Worm (Caenorhabditis elegans) whole organism, L2 larva: ENCODE measurements around the gene F25E5.16.

Source experiments
- C34F6.9 ChIP-seq: fragments of 150-350 bp; optimal IDR thresholded peaks from 2 replicates; lab custom pipeline; 2014; ENCODE audit warnings: missing biosample characterization, missing genetic modification characterization
- F13H6.1 ChIP-seq: sonication (generic microtip); optimal IDR thresholded peaks from 2 replicates; lab custom pipeline; 2016; ENCODE audit warnings: missing genetic modification characterization, missing compliant biosample characterization
- alr-1 ChIP-seq: fragments of 150-350 bp; optimal IDR thresholded peaks from 2 replicates; lab custom pipeline; 2014; ENCODE audit warnings: missing biosample characterization, missing genetic modification characterization
- ama-1 ChIP-seq: fragments of 150-350 bp; optimal IDR thresholded peaks from 2 replicates; lab custom pipeline; 2018; ENCODE audit warnings: inconsistent platforms
- blmp-1 ChIP-seq: sonication (generic microtip); optimal IDR thresholded peaks from 2 replicates; lab custom pipeline; 2017; ENCODE audit warnings: missing genetic modification characterization, mild to moderate bottlenecking, missing compliant biosample characterization, antibody characterized with exemption, moderate library complexity; ENCODE audit not compliant: insufficient read depth
- crh-2 ChIP-seq: sonication (generic microtip); optimal IDR thresholded peaks from 2 replicates; lab custom pipeline; 2017; ENCODE audit warnings: missing biosample characterization, missing genetic modification characterization
- egl-27 ChIP-seq: sonication (generic microtip); optimal IDR thresholded peaks from 3 replicates; lab custom pipeline; 2017; ENCODE audit warnings: missing biosample characterization, missing genetic modification reagents, missing genetic modification characterization
- elt-3 ChIP-seq: sonication (generic microtip); optimal IDR thresholded peaks from 2 replicates; lab custom pipeline; 2017; ENCODE audit warnings: missing biosample characterization, missing genetic modification characterization
- fos-1 ChIP-seq: fragments of 150-350 bp; optimal IDR thresholded peaks from 2 replicates; lab custom pipeline; 2014; ENCODE audit warnings: missing biosample characterization, missing genetic modification characterization
- gmeb-1 ChIP-seq: fragments of 150-350 bp; optimal IDR thresholded peaks from 2 replicates; lab custom pipeline; 2014; ENCODE audit warnings: missing biosample characterization, missing genetic modification characterization
- lin-39 ChIP-seq: fragments of 150-350 bp; optimal IDR thresholded peaks from 2 replicates; lab custom pipeline; 2014; ENCODE audit warnings: missing biosample characterization, missing genetic modification reagents, missing genetic modification characterization
- lsy-2 ChIP-seq, 2 experiments: fragments of 150-350 bp in 1 of 2; sonication (generic microtip) in 1 of 2; optimal IDR thresholded peaks; 2 replicates each; lab custom pipeline; 2014 to 2017; ENCODE audit warnings: missing biosample characterization in 2 of 2, missing genetic modification characterization in 2 of 2
- mab-5 ChIP-seq: fragments of 150-350 bp; optimal IDR thresholded peaks from 2 replicates; lab custom pipeline; 2014; ENCODE audit warnings: missing biosample characterization, missing genetic modification characterization
- mdl-1 ChIP-seq, 2 experiments: fragments of 150-350 bp in 1 of 2; sonication (generic microtip) in 1 of 2; optimal IDR thresholded peaks; 2 replicates each; lab custom pipeline; 2017; ENCODE audit warnings: missing biosample characterization in 2 of 2, missing genetic modification characterization in 2 of 2
- nhr-10 ChIP-seq: sonication (generic microtip); optimal IDR thresholded peaks from 2 replicates; lab custom pipeline; 2017; ENCODE audit warnings: missing biosample characterization, missing genetic modification characterization
- nhr-11 ChIP-seq: fragments of 150-350 bp; optimal IDR thresholded peaks from 2 replicates; lab custom pipeline; 2014; ENCODE audit warnings: missing biosample characterization, missing genetic modification characterization
- nhr-129 ChIP-seq: fragments of 150-350 bp; optimal IDR thresholded peaks from 2 replicates; lab custom pipeline; 2014; ENCODE audit warnings: missing biosample characterization, missing genetic modification characterization
- nhr-21 ChIP-seq: fragments of 150-350 bp; optimal IDR thresholded peaks from 2 replicates; lab custom pipeline; 2014; ENCODE audit warnings: missing biosample characterization, missing genetic modification characterization
- nhr-23 ChIP-seq: fragments of 150-350 bp; optimal IDR thresholded peaks from 2 replicates; lab custom pipeline; 2014; ENCODE audit warnings: missing biosample characterization, missing genetic modification reagents, missing genetic modification characterization
- nhr-237 ChIP-seq: fragments of 150-350 bp; optimal IDR thresholded peaks from 2 replicates; lab custom pipeline; 2014; ENCODE audit warnings: missing biosample characterization, missing genetic modification characterization
- nhr-25 ChIP-seq: fragments of 150-350 bp; sonication (generic microtip); optimal IDR thresholded peaks from 3 replicates; lab custom pipeline; 2014; ENCODE audit warnings: missing biosample characterization, missing genetic modification characterization
- nhr-6 ChIP-seq: fragments of 150-350 bp; optimal IDR thresholded peaks from 2 replicates; lab custom pipeline; 2014; ENCODE audit warnings: missing biosample characterization, missing genetic modification characterization
- nhr-77 ChIP-seq: fragments of 150-350 bp; optimal IDR thresholded peaks from 2 replicates; lab custom pipeline; 2014; ENCODE audit warnings: missing biosample characterization, missing genetic modification characterization
- sem-4 ChIP-seq: fragments of 150-350 bp; optimal IDR thresholded peaks from 2 replicates; lab custom pipeline; 2014; ENCODE audit warnings: missing biosample characterization, missing genetic modification reagents, missing genetic modification characterization
- skn-1 ChIP-seq: sonication (generic microtip); optimal IDR thresholded peaks from 2 replicates; lab custom pipeline; 2017; ENCODE audit warnings: missing biosample characterization, missing genetic modification characterization
- sma-3 ChIP-seq: sonication (generic microtip); optimal IDR thresholded peaks from 2 replicates; lab custom pipeline; 2016; ENCODE audit warnings: missing genetic modification reagents, missing genetic modification characterization, missing compliant biosample characterization
- sma-9 ChIP-seq, 2 experiments: fragments of 150-350 bp in 1 of 2; sonication (generic microtip) in 1 of 2; optimal IDR thresholded peaks; 2 replicates each; lab custom pipeline; 2014 to 2016; ENCODE audit warnings: missing genetic modification characterization in 2 of 2, mild to moderate bottlenecking in 1 of 2, missing biosample characterization in 1 of 2, missing compliant biosample characterization in 1 of 2, missing genetic modification reagents in 1 of 2, moderate library complexity in 1 of 2
- snpc-4 ChIP-seq: fragments of 150-350 bp; optimal IDR thresholded peaks from 2 replicates; lab custom pipeline; 2014; ENCODE audit warnings: missing biosample characterization, missing genetic modification characterization
- unc-39 ChIP-seq: fragments of 150-350 bp; optimal IDR thresholded peaks from 2 replicates; lab custom pipeline; 2014; ENCODE audit warnings: missing biosample characterization, missing genetic modification characterization
- unc-62 ChIP-seq: fragments of 150-350 bp; optimal IDR thresholded peaks from 2 replicates; lab custom pipeline; 2014; ENCODE audit warnings: missing biosample characterization, missing genetic modification reagents, missing genetic modification characterization
- zag-1 ChIP-seq: fragments of 150-350 bp; optimal IDR thresholded peaks from 2 replicates; lab custom pipeline; 2014; ENCODE audit warnings: missing biosample characterization, missing genetic modification characterization
- ztf-11 ChIP-seq: sonication (generic microtip); optimal IDR thresholded peaks from 2 replicates; lab custom pipeline; 2017; ENCODE audit warnings: missing biosample characterization, missing genetic modification characterization
- ztf-4 ChIP-seq: fragments of 150-350 bp; optimal IDR thresholded peaks from 2 replicates; lab custom pipeline; 2014; ENCODE audit warnings: missing biosample characterization, missing genetic modification characterization

The F25E5.16 gene

DNA sequence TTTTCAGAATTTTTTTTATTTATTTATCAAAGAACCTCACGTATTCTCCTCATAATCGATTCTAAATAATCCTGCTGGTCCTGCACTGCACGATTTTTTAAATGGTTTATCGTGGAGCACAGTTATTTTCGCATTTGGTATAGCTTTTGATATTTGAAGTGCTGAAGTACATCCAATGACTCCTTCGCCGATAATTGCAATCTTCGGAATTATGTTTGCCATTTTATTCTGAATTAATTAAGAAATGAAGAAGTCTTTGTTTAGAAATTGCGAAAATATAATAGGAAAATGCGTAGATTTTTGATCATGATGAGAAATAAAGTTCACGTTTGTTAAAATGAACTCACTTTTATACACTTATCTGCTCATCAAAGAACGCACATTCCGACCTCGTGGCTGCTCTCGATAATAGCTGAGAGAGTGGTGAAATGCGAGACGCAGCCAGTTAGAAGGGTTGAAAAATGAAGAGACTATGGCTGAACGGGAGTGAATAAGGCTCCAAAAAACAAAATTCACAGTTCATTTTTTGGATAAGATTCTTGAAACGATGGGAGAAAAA is 3.2 kb upstream of the F25E5.16 start:
- TF ChIP-seq crh-2 (tag; lab: Kevin White, UChicago) (peak; percentile 78), mdl-1 (tag; optimal IDR thresholded peaks at IDR 0.05; lab: Kevin White, UChicago) (peak; percentile 87 to 88), nhr-129 (tag; lab: Kevin White, UChicago) (peak; percentile 48), sma-9 (GFP tag; optimal IDR thresholded peaks at IDR 0.05; lab: Kevin White, UChicago) (peak; percentile 95), sma-9 (tag; optimal IDR thresholded peaks at IDR 0.05; lab: Kevin White, UChicago) (no peak), ztf-4 (tag; lab: Kevin White, UChicago) (peak; percentile 6), unc-39 (no peak), ama-1 (lab: Kevin White, UChicago) (peak; percentile 88), sem-4 (tag; lab: Kevin White, UChicago) (peak; percentile 46), nhr-6 (tag; lab: Kevin White, UChicago) (no peak), lin-39 (tag; lab: Kevin White, UChicago) (no peak), F13H6.1 (tag; lab: Kevin White, UChicago) (peak; percentile 64), mab-5 (tag; lab: Kevin White, UChicago) (no peak), skn-1 (tag; lab: Kevin White, UChicago) (peak; percentile 34), lsy-2 (tag; optimal IDR thresholded peaks at IDR 0.05; lab: Kevin White, UChicago) (peak in 1 of 2 experiments; percentile 71), fos-1 (tag; lab: Kevin White, UChicago) (peak; percentile 49), C34F6.9 (peak; percentile 76), zag-1 (peak; percentile 37), gmeb-1 (tag; lab: Kevin White, UChicago) (peak; percentile 16)

DNA sequence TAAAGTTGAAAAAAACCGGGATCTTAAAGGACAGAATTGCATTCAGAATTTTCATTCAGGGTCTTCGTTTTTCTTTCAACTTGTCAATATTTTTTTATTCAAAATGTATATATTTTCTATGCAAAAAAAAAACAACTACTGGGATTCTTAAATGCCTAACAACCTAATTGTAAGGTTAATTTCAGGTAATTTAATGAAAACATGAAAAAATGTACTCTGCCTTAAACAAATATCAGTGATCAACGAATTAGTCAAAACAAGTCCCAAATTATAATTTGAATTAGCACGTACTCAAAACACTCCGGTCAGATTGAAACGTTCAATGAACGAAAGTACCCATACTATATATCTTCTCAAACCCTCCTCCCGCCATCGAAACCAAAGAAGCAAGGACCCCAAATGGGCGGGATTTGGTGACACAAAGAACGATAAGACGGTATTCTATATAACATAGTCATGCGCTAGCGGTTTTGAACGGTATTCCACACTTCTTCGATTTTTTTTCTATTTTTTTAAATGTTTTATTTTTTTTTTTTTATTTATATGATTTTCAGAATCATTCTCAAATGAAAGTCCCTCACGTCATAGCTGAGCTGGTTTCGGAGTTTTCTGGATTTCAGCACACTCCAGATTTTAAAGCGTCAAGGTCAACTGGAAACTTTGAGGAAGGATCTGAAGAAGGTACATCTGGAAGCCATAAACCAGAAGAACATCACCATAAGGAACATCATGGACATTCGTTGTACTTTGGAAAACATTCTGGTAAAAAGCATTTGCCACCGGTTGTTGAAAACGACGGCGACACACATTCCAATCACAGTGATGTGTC is 2.5 kb upstream of the F25E5.16 start, which contains the start of the genes ddo-2 and F25E5.8:
Gene ddo-2, minus strand, starts transcription at position 330 of the 829 bp plus-strand sequence.
Gene F25E5.8, plus strand, starts transcription at position 555 of the 829 bp plus-strand sequence.
- TF ChIP-seq blmp-1 (tag; lab: Kevin White, UChicago) (peak; percentile 38), snpc-4 (tag; lab: Kevin White, UChicago) (no peak), mab-5 (tag; lab: Kevin White, UChicago) (no peak), gmeb-1 (tag; lab: Kevin White, UChicago) (no peak), fos-1 (tag; lab: Kevin White, UChicago) (no peak), egl-27 (tag; lab: Kevin White, UChicago) (no peak), sma-3 (GFP tag; lab: Kevin White, UChicago) (peak; percentile 20), nhr-77 (tag; lab: Kevin White, UChicago) (no peak), ztf-4 (tag; lab: Kevin White, UChicago) (no peak), skn-1 (tag; lab: Kevin White, UChicago) (no peak), sem-4 (tag; lab: Kevin White, UChicago) (peak; percentile 1), alr-1 (tag; lab: Kevin White, UChicago) (no peak), nhr-129 (tag; lab: Kevin White, UChicago) (no peak), nhr-25 (tag; lab: Kevin White, UChicago) (peak; percentile 59), unc-62 (GFP tag; lab: Kevin White, UChicago) (no peak), ama-1 (lab: Kevin White, UChicago) (peak; percentile 87), nhr-21 (tag; lab: Kevin White, UChicago) (peak; percentile 30), crh-2 (tag; lab: Kevin White, UChicago) (no peak)

- TF ChIP-seq nhr-237 (tag; lab: Kevin White, UChicago) (no peak), ama-1 (lab: Kevin White, UChicago) (no peak), elt-3 (no peak), snpc-4 (tag; lab: Kevin White, UChicago) (no peak), alr-1 (tag; lab: Kevin White, UChicago) (no peak), nhr-23 (no peak), C34F6.9 (no peak), lin-39 (tag; lab: Kevin White, UChicago) (no peak), nhr-10 (tag; lab: Kevin White, UChicago) (no peak)
- TF ChIP-seq, all 48 proteins: peak for 0
These were observed 1.6 kb upstream of the F25E5.16 start for ce11 chrV:7436509-7436908.

DNA sequence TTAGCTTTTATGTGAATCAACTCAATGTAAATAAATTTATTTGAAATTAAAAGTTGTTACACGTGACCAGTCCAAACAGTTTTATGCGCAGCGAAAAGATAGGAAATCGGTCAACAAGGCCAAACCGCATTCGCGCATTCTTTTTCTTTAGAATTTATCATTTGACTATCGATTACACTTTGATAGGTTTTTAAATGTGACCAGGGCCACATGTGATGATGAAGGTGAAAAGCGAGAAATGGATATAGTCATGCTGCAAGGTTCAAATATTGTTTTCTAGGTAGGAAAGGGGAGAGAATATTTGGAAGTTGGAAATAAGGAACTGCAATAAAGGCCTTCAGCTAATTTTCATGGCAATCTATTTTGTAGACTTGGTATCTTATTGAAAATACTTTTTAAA is 1.2 kb upstream of the F25E5.16 start:
- TF ChIP-seq crh-2 (tag; lab: Kevin White, UChicago) (peak; percentile 30), C34F6.9 (peak; percentile 45), ztf-4 (tag; lab: Kevin White, UChicago) (peak; percentile 5), nhr-77 (tag; lab: Kevin White, UChicago) (no peak), fos-1 (tag; lab: Kevin White, UChicago) (peak; percentile 31), mdl-1 (tag; optimal IDR thresholded peaks at IDR 0.05; lab: Kevin White, UChicago) (no peak), blmp-1 (tag; lab: Kevin White, UChicago) (peak; percentile 59), nhr-129 (tag; lab: Kevin White, UChicago) (peak; percentile 59), lsy-2 (tag; optimal IDR thresholded peaks at IDR 0.05; lab: Kevin White, UChicago) (peak in 1 of 2 experiments; percentile 5), nhr-25 (tag; lab: Kevin White, UChicago) (peak; percentile 81), sma-9 (GFP tag; optimal IDR thresholded peaks at IDR 0.05; lab: Kevin White, UChicago) (peak; percentile 52), sma-9 (tag; optimal IDR thresholded peaks at IDR 0.05; lab: Kevin White, UChicago) (no peak), nhr-11 (tag; lab: Kevin White, UChicago) (no peak), ztf-11 (no peak), sma-3 (GFP tag; lab: Kevin White, UChicago) (peak; percentile 72), nhr-21 (tag; lab: Kevin White, UChicago) (peak; percentile 94), gmeb-1 (tag; lab: Kevin White, UChicago) (peak; percentile 26), nhr-10 (tag; lab: Kevin White, UChicago) (no peak), ama-1 (lab: Kevin White, UChicago) (peak; percentile 98), nhr-23 (no peak)
